Fruit fly (Drosophila melanogaster): Measurements from ENCODE around the gene Kdm5.

dm6 chr2L:5979055-5979399 is 20.3 kb downstream of the Kdm5 start:
- no peak for TF ChIP-seq brk (GFP tag; optimal IDR thresholded peaks at IDR 0.05)
- TF ChIP-seq fru (GFP tag; optimal IDR thresholded peaks at IDR 0.05), result no peak
- no peak for TF ChIP-seq CrebA (GFP tag; optimal IDR thresholded peaks at IDR 0.05; ENCODE audit: borderline replicate concordance)
- no peak for TF ChIP-seq Hr83 (GFP tag; optimal IDR thresholded peaks at IDR 0.05; ENCODE audit: poor library complexity, severe bottlenecking)
- no peak for TF ChIP-seq CG32264 (GFP tag; optimal IDR thresholded peaks at IDR 0.05)
- TF ChIP-seq CG9705 (GFP tag; optimal IDR thresholded peaks at IDR 0.05), result no peak
- no peak for TF ChIP-seq jim (GFP tag; optimal IDR thresholded peaks at IDR 0.05)
- TF ChIP-seq Vsx2 (GFP tag; optimal IDR thresholded peaks at IDR 0.05; ENCODE audit: partially characterized antibody), result no peak
- TF ChIP-seq foxo (GFP tag; optimal IDR thresholded peaks at IDR 0.05), result no peak
- TF ChIP-seq pan (optimal IDR thresholded peaks at IDR 0.05), result no peak
- TF ChIP-seq Abd-B (GFP tag; optimal IDR thresholded peaks at IDR 0.05), result no peak
- TF ChIP-seq h (GFP tag; optimal IDR thresholded peaks at IDR 0.05), result no peak
